Fruit fly (Drosophila melanogaster): ENCODE measurements around the gene CG11586.

CG11586 gene

DNA sequence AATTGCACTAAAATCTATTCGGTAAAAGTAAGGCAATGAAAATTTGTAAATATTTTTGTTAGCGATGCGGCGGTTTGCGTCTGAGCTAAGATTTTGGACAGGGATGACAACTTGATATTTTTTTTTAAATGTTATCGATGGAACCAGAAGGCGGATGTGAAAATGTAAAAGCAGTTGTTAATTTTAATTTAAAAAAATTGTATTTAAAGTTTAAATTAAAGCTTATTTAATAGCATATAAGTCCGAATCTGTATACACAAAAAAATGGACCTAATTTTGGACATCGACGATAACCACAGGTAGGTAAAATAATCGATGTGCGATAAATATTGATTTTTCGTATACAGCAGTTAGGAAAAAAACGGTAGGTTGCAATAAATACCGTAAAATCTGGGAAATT is at the start of gene CG11586, which contains the start of gene VhaM9.7-a (continued):
- no peak for TF ChIP-seq wor (GFP tag; IDR thresholded peaks at IDR 0.05)
- TF ChIP-seq hb (GFP tag; IDR thresholded peaks at IDR 0.05; ENCODE audit: partially characterized antibody) = 0 out of 3 replicates have a peak, but pooled peaks have one; percentile 56
- TF ChIP-seq esg (GFP tag; conservative IDR thresholded peaks at IDR 0.05) = no peak
- TF ChIP-seq bbx (GFP tag; IDR thresholded peaks at IDR 0.05; ENCODE audit: partially characterized antibody) = 0 out of 2 replicates have a peak, but pooled peaks have one; percentile 9
- TF ChIP-seq CG31441 (GFP tag; IDR thresholded peaks at IDR 0.05) = 0 out of 2 replicates have a peak, but pooled peaks have one; percentile 22
- no peak for TF ChIP-seq H15 (GFP tag; IDR thresholded peaks at IDR 0.05)
- TF ChIP-seq fru (optimal IDR thresholded peaks at IDR 0.05) = no peak
- no peak for TF ChIP-seq dmrt99B (tag; optimal IDR thresholded peaks at IDR 0.05)
- TF ChIP-seq Max (GFP tag; optimal IDR thresholded peaks at IDR 0.05) = peak; percentile 25
- no peak for TF ChIP-seq Rfx (GFP tag; IDR thresholded peaks at IDR 0.05)
- peak; percentile 17 for TF ChIP-seq CG2120 (GFP tag; optimal IDR thresholded peaks at IDR 0.05)
- no peak for TF ChIP-seq CG11398 (GFP tag; optimal IDR thresholded peaks at IDR 0.05)
- no peak for TF ChIP-seq CG10321 (GFP tag; IDR thresholded peaks at IDR 0.05)
- TF ChIP-seq CG15601 (tag; optimal IDR thresholded peaks at IDR 0.05) = peak; percentile 40
- no peak for TF ChIP-seq mirr (GFP tag; optimal IDR thresholded peaks at IDR 0.05)
- TF ChIP-seq fd64A (GFP tag; optimal IDR thresholded peaks at IDR 0.05) = no peak
- TF ChIP-seq vfl (GFP tag; optimal IDR thresholded peaks at IDR 0.05) = no peak
- no peak for TF ChIP-seq CG7357 (GFP tag; IDR thresholded peaks at IDR 0.05)
- TF ChIP-seq scrt (GFP tag; optimal IDR thresholded peaks at IDR 0.05) = no peak
- no peak for TF ChIP-seq Doc2 (GFP tag; IDR thresholded peaks at IDR 0.05)
- no peak for TF ChIP-seq vvl (GFP tag; IDR thresholded peaks at IDR 0.05)
- TF ChIP-seq unc-4 (GFP tag; IDR thresholded peaks at IDR 0.05; ENCODE audit: partially characterized antibody) = peak; percentile 62
- TF ChIP-seq ERR (GFP tag; optimal IDR thresholded peaks at IDR 0.05) = no peak
- no peak for TF ChIP-seq CG2202 (tag; optimal IDR thresholded peaks at IDR 0.05)
- no peak for TF ChIP-seq ATbp (GFP tag; optimal IDR thresholded peaks at IDR 0.05)
- TF ChIP-seq CG8944 (GFP tag; optimal IDR thresholded peaks at IDR 0.05) = no peak
- TF ChIP-seq CG10267 (tag; optimal IDR thresholded peaks at IDR 0.05) = peak; percentile 63
- no peak for TF ChIP-seq toy (GFP tag; IDR thresholded peaks at IDR 0.05)
- TF ChIP-seq stc (GFP tag; IDR thresholded peaks at IDR 0.05) = no peak
- no peak for TF ChIP-seq kay (GFP tag; optimal IDR thresholded peaks at IDR 0.05)
- TF ChIP-seq row (GFP tag; IDR thresholded peaks at IDR 0.05) = peak; percentile 51
- no peak for TF ChIP-seq Dip2 (GFP tag; IDR thresholded peaks at IDR 0.05)
- no peak for TF ChIP-seq CG4820 (GFP tag; optimal IDR thresholded peaks at IDR 0.05)
- TF ChIP-seq B-H1 (GFP tag; IDR thresholded peaks at IDR 0.05) = no peak
- TF ChIP-seq CG13624 (GFP tag; optimal IDR thresholded peaks at IDR 0.05) = peak; percentile 41
- no peak for TF ChIP-seq CG2889 (GFP tag; IDR thresholded peaks at IDR 0.05)
- peak; percentile 73 for TF ChIP-seq Sry-δ (GFP tag; optimal IDR thresholded peaks at IDR 0.05)
- no peak for TF ChIP-seq CG17612 (GFP tag; IDR thresholded peaks at IDR 0.05)
- TF ChIP-seq CG12942 (GFP tag; optimal IDR thresholded peaks at IDR 0.05) = no peak
- no peak for TF ChIP-seq dan (GFP tag; IDR thresholded peaks at IDR 0.05)
- peak; percentile 64; the same call in 2 of the 3 replicates for TF ChIP-seq vnd (GFP tag; IDR thresholded peaks at IDR 0.05; ENCODE audit: partially characterized antibody)
- no peak for TF ChIP-seq ssp (GFP tag; IDR thresholded peaks at IDR 0.05)
- no peak for TF ChIP-seq crol (GFP tag; IDR thresholded peaks at IDR 0.05)
- TF ChIP-seq B-H2 (GFP tag; optimal IDR thresholded peaks at IDR 0.05) = no peak
- TF ChIP-seq eyg (GFP tag; optimal IDR thresholded peaks at IDR 0.05) = no peak
- TF ChIP-seq CG2199 (GFP tag; IDR thresholded peaks at IDR 0.05) = no peak
- TF ChIP-seq fu2 (GFP tag; optimal IDR thresholded peaks at IDR 0.05) = no peak
- no peak for TF ChIP-seq HHEX (GFP tag; optimal IDR thresholded peaks at IDR 0.05)
- no peak for TF ChIP-seq cwo (GFP tag; optimal IDR thresholded peaks at IDR 0.05)
- TF ChIP-seq TFAM (GFP tag; optimal IDR thresholded peaks at IDR 0.05) = no peak
- TF ChIP-seq phol (tag; optimal IDR thresholded peaks at IDR 0.05) = peak; percentile 55
- 0 out of 3 replicates have a peak, but pooled peaks have one; percentile 17 for TF ChIP-seq Opbp (GFP tag; IDR thresholded peaks at IDR 0.05; ENCODE audit: partially characterized antibody)

All from whole organism, embryonic.